Fruit fly (Drosophila melanogaster) whole organism, embryonic: ENCODE measurements around the gene RhoBTB.

Source experiments
- Aef1 ChIP-seq: fragments of 200-800 bp; sonication (Bioruptor generic); IDR thresholded peaks from 3 replicates; pipeline ENCODE4 v1.3.6; 2022; ENCODE audit warnings: missing biosample characterization, missing genetic modification characterization
- Bteb2 ChIP-seq: fragments of 200-800 bp; sonication (Bioruptor generic); optimal IDR thresholded peaks from 2 replicates; lab custom pipeline; 2016; ENCODE audit warnings: missing biosample characterization, missing genetic modification characterization
- CG10267 ChIP-seq: fragments of 200-800 bp; sonication (Bioruptor generic); optimal IDR thresholded peaks from 2 replicates; lab custom pipeline; 2018; ENCODE audit warnings: missing biosample characterization, mild to moderate bottlenecking, missing genetic modification characterization, moderate library complexity
- CG10431 ChIP-seq: fragments of 200-800 bp; sonication (Bioruptor generic); optimal IDR thresholded peaks from 3 replicates; lab custom pipeline; 2018; ENCODE audit warnings: missing biosample characterization, mild to moderate bottlenecking, missing genetic modification characterization
- CG11398 ChIP-seq: fragments of 200-800 bp; sonication (Bioruptor generic); optimal IDR thresholded peaks from 2 replicates; lab custom pipeline; 2016; ENCODE audit warnings: missing biosample characterization, missing genetic modification characterization
- CG12299 ChIP-seq: fragments of 200-800 bp; sonication (Bioruptor generic); optimal IDR thresholded peaks from 2 replicates; lab custom pipeline; 2018; ENCODE audit warnings: missing biosample characterization, mild to moderate bottlenecking, missing genetic modification characterization
- CG13424 ChIP-seq: fragments of 200-800 bp; sonication (Bioruptor generic); optimal IDR thresholded peaks from 2 replicates; lab custom pipeline; 2019; ENCODE audit warnings: missing biosample characterization, mild to moderate bottlenecking, missing genetic modification characterization, moderate library complexity
- CG14860 ChIP-seq: fragments of 200-800 bp; sonication (Bioruptor generic); IDR thresholded peaks from 3 replicates; pipeline ENCODE4 v1.3.6; 2022; ENCODE audit warnings: missing biosample characterization, missing genetic modification characterization; ENCODE audit not compliant: partially characterized antibody
- CG15269 ChIP-seq: fragments of 200-800 bp; sonication (Bioruptor generic); optimal IDR thresholded peaks from 2 replicates; lab custom pipeline; 2018; ENCODE audit warnings: missing biosample characterization, mild to moderate bottlenecking, missing genetic modification characterization, moderate library complexity
- CG16813 ChIP-seq: fragments of 200-800 bp; sonication (Bioruptor generic); IDR thresholded peaks from 3 replicates; pipeline ENCODE4 v1.3.6; 2022; ENCODE audit warnings: missing biosample characterization, missing genetic modification characterization; ENCODE audit not compliant: partially characterized antibody
- CG17912 ChIP-seq: fragments of 200-800 bp; sonication (Bioruptor generic); optimal IDR thresholded peaks from 2 replicates; lab custom pipeline; 2018; ENCODE audit warnings: missing biosample characterization, mild to moderate bottlenecking, missing genetic modification characterization
- CG1832 ChIP-seq: fragments of 200-800 bp; sonication (Bioruptor generic); optimal IDR thresholded peaks from 2 replicates; lab custom pipeline; 2017; ENCODE audit warnings: missing biosample characterization, mild to moderate bottlenecking, missing genetic modification characterization, inconsistent platforms
- CG31365 ChIP-seq: fragments of 200-800 bp; sonication (Bioruptor generic); optimal IDR thresholded peaks from 2 replicates; lab custom pipeline; 2018; ENCODE audit warnings: missing biosample characterization, mild to moderate bottlenecking, missing genetic modification characterization
- CG32532 ChIP-seq: fragments of 200-800 bp; sonication (Bioruptor generic); IDR thresholded peaks from 2 replicates; pipeline ENCODE4 v1.3.6; 2022; ENCODE audit warnings: missing biosample characterization, missing genetic modification characterization
- CG34422 ChIP-seq: fragments of 200-800 bp; sonication (Bioruptor generic); IDR thresholded peaks from 3 replicates; pipeline ENCODE4 v1.3.6; 2022; ENCODE audit warnings: missing biosample characterization, missing genetic modification characterization
- CG3995 ChIP-seq: fragments of 200-800 bp; sonication (Bioruptor generic); optimal IDR thresholded peaks from 3 replicates; lab custom pipeline; 2016; ENCODE audit warnings: missing biosample characterization, missing genetic modification characterization
- CG6254 ChIP-seq: fragments of 200-800 bp; sonication (Bioruptor generic); optimal IDR thresholded peaks from 3 replicates; lab custom pipeline; 2017; ENCODE audit warnings: mild to moderate bottlenecking, missing biosample characterization, missing genetic modification reagents, missing genetic modification characterization
- CG6791 ChIP-seq: fragments of 200-800 bp; sonication (Bioruptor generic); IDR thresholded peaks from 3 replicates; pipeline ENCODE4 v1.3.6; 2022; ENCODE audit warnings: missing biosample characterization, missing genetic modification characterization; ENCODE audit not compliant: partially characterized antibody
- CG8924 ChIP-seq: fragments of 200-800 bp; optimal IDR thresholded peaks from 3 replicates; lab custom pipeline; 2019; ENCODE audit warnings: missing biosample characterization, mild to moderate bottlenecking, missing genetic modification characterization, moderate library complexity
- CG9797 ChIP-seq: fragments of 200-800 bp; sonication (Bioruptor generic); optimal IDR thresholded peaks from 3 replicates; lab custom pipeline; 2018; ENCODE audit warnings: missing biosample characterization, mild to moderate bottlenecking, missing genetic modification characterization
- D19A ChIP-seq: fragments of 200-800 bp; optimal IDR thresholded peaks from 3 replicates; lab custom pipeline; 2019; ENCODE audit warnings: missing biosample characterization, mild to moderate bottlenecking, missing genetic modification characterization, moderate library complexity
- Dbx ChIP-seq: fragments of 200-800 bp; sonication (Bioruptor generic); IDR thresholded peaks from 3 replicates; pipeline ENCODE4 v1.3.6; 2022; ENCODE audit warnings: missing biosample characterization, missing genetic modification characterization
- Dll ChIP-seq: fragments of 200-800 bp; sonication (Bioruptor generic); IDR thresholded peaks from 4 replicates; pipeline ENCODE4 v1.3.6; 2022; ENCODE audit warnings: missing biosample characterization, missing genetic modification characterization; ENCODE audit not compliant: partially characterized antibody
- Fer2 ChIP-seq: fragments of 200-800 bp; sonication (Bioruptor generic); optimal IDR thresholded peaks from 2 replicates; lab custom pipeline; 2018; ENCODE audit warnings: missing biosample characterization, mild to moderate bottlenecking, missing genetic modification characterization, moderate library complexity
- Hmx ChIP-seq: fragments of 200-800 bp; sonication (Bioruptor generic); optimal IDR thresholded peaks from 2 replicates; lab custom pipeline; 2016; ENCODE audit warnings: missing biosample characterization, missing genetic modification characterization
- Mrtf ChIP-seq: fragments of 200-800 bp; sonication (Bioruptor generic); IDR thresholded peaks from 3 replicates; pipeline ENCODE4 v1.3.6; 2022; ENCODE audit warnings: missing biosample characterization, missing genetic modification characterization
- Nf-YB ChIP-seq: fragments of 200-800 bp; sonication (Bioruptor generic); optimal IDR thresholded peaks from 3 replicates; lab custom pipeline; 2019; ENCODE audit warnings: missing biosample characterization, mild to moderate bottlenecking, missing genetic modification characterization, moderate library complexity
- Oaz ChIP-seq: fragments of 200-800 bp; sonication (Bioruptor generic); IDR thresholded peaks from 2 replicates; pipeline ENCODE4 v1.3.6; 2022; ENCODE audit warnings: missing biosample characterization, missing genetic modification characterization
- abd-A ChIP-seq: fragments of 200-800 bp; sonication (Bioruptor generic); optimal IDR thresholded peaks from 3 replicates; lab custom pipeline; 2019; ENCODE audit warnings: missing biosample characterization, mild to moderate bottlenecking, missing genetic modification characterization, moderate library complexity
- bigmax ChIP-seq: fragments of 200-800 bp; sonication (Bioruptor generic); optimal IDR thresholded peaks from 2 replicates; lab custom pipeline; 2018; ENCODE audit warnings: missing biosample characterization, mild to moderate bottlenecking, missing genetic modification characterization
- chif ChIP-seq, 2 experiments: fragments of 200-800 bp; sonication (Bioruptor generic); optimal IDR thresholded peaks; 3 replicates each; lab custom pipeline; 2016; ENCODE audit warnings: missing biosample characterization in 2 of 2, missing genetic modification characterization in 2 of 2
- dmrt99B ChIP-seq: fragments of 200-800 bp; sonication (Bioruptor generic); optimal IDR thresholded peaks from 2 replicates; lab custom pipeline; 2018; ENCODE audit warnings: missing biosample characterization, mild to moderate bottlenecking, missing genetic modification characterization, moderate library complexity
- en ChIP-seq: fragments of 200-800 bp; sonication (Bioruptor generic); optimal IDR thresholded peaks from 2 replicates; lab custom pipeline; 2016; ENCODE audit warnings: missing biosample characterization, missing genetic modification characterization
- esg ChIP-seq: fragments of 200-800 bp; sonication (Bioruptor generic); conservative IDR thresholded peaks from 2 replicates; pipeline ENCODE4 v1.3.6; 2022; ENCODE audit warnings: missing biosample characterization, missing genetic modification characterization
- gcm2 ChIP-seq: fragments of 200-800 bp; sonication (Bioruptor generic); optimal IDR thresholded peaks from 2 replicates; lab custom pipeline; 2016; ENCODE audit warnings: missing biosample characterization, missing genetic modification characterization
- ind ChIP-seq: fragments of 200-800 bp; sonication (Bioruptor generic); optimal IDR thresholded peaks from 3 replicates; lab custom pipeline; 2016; ENCODE audit warnings: missing biosample characterization, missing genetic modification characterization
- luna ChIP-seq: fragments of 200-800 bp; sonication (Bioruptor generic); optimal IDR thresholded peaks from 2 replicates; lab custom pipeline; 2016; ENCODE audit warnings: missing biosample characterization, missing genetic modification characterization
- prd ChIP-seq, 3 experiments: fragments of >200 bp in 2 of 3; fragments of 200-800 bp in 1 of 3; sonication (Bioruptor generic) in 1 of 3; optimal IDR thresholded peaks in 2 of 3; IDR thresholded peaks in 1 of 3; 2 replicates in 2 of 3; 3 replicates in 1 of 3; pipeline versions ENCODE4 v1.3.6 to Lab custom; 2017 to 2022; ENCODE audit warnings: missing biosample characterization in 1 of 3, missing genetic modification characterization in 1 of 3
- rib ChIP-seq: fragments of 200-800 bp; sonication (Bioruptor generic); IDR thresholded peaks from 2 replicates; pipeline ENCODE4 v1.3.6; 2022; ENCODE audit warnings: missing biosample characterization, missing genetic modification characterization
- salm ChIP-seq: fragments of 200-800 bp; sonication (Bioruptor generic); optimal IDR thresholded peaks from 2 replicates; lab custom pipeline; 2018; ENCODE audit warnings: missing biosample characterization, mild to moderate bottlenecking, missing genetic modification characterization
- scrt ChIP-seq: fragments of 200-800 bp; sonication (Bioruptor generic); optimal IDR thresholded peaks from 2 replicates; lab custom pipeline; 2018; ENCODE audit warnings: missing biosample characterization, mild to moderate bottlenecking, missing genetic modification characterization, moderate library complexity
- sd ChIP-seq: fragments of 200-800 bp; sonication (Bioruptor generic); optimal IDR thresholded peaks from 3 replicates; lab custom pipeline; 2018; ENCODE audit warnings: missing biosample characterization, mild to moderate bottlenecking, missing genetic modification characterization, moderate library complexity
- sima ChIP-seq: fragments of 200-800 bp; sonication (Bioruptor generic); optimal IDR thresholded peaks from 2 replicates; lab custom pipeline; 2016; ENCODE audit warnings: missing biosample characterization, missing genetic modification characterization
- stc ChIP-seq: fragments of 200-800 bp; sonication (Bioruptor generic); IDR thresholded peaks from 2 replicates; pipeline ENCODE4 v1.3.6; 2022; ENCODE audit warnings: missing biosample characterization, missing genetic modification characterization
- unpg ChIP-seq: fragments of 200-800 bp; sonication (Bioruptor generic); optimal IDR thresholded peaks from 3 replicates; lab custom pipeline; 2018; ENCODE audit warnings: missing biosample characterization, mild to moderate bottlenecking, missing genetic modification characterization, moderate library complexity
- usp ChIP-seq: fragments of >200 bp; optimal IDR thresholded peaks from 2 replicates; lab custom pipeline; 2017; ENCODE audit warnings: missing biosample characterization, missing genetic modification characterization
- z ChIP-seq: fragments of 200-800 bp; sonication (Bioruptor generic); IDR thresholded peaks from 3 replicates; pipeline ENCODE4 v1.3.6; 2022; ENCODE audit warnings: missing biosample characterization, missing genetic modification characterization

RhoBTB gene

dm6 chr3L:20401026-20401912, 25.2 kb downstream of the RhoBTB start, which contains the start of gene trbl (continued):
- TF ChIP-seq CG11398 (peak; percentile 17), CG6254 (GFP tag; lab: Kevin White, UChicago) (no peak), luna (GFP tag; lab: Kevin White, UChicago) (no peak), D19A (tag; lab: Kevin White, UChicago) (peak; percentile 26), CG14860 (GFP tag; lab: Robert Waterston, UW) (peak; percentile 75), CG3995 (GFP tag; lab: Kevin White, UChicago) (peak; percentile 4), CG1832 (GFP tag; lab: Kevin White, UChicago) (peak; percentile 97), prd (optimal IDR thresholded peaks at IDR 0.05; lab: Kevin White, UChicago) (no peak), prd (GFP tag; IDR thresholded peaks at IDR 0.05; lab: Robert Waterston, UW) (no peak), CG13424 (tag; lab: Kevin White, UChicago) (peak; percentile 6), rib (GFP tag; lab: Robert Waterston, UW) (peak; percentile 59; the same call in 1 of the 2 replicates), Nf-YB (GFP tag; lab: Kevin White, UChicago) (peak; percentile 33), CG32532 (peak; percentile 61; the same call in 1 of the 2 replicates), sima (GFP tag; lab: Kevin White, UChicago) (no peak), CG16813 (GFP tag; lab: Robert Waterston, UW) (peak; percentile 59; the same call in 2 of the 3 replicates), sd (peak; percentile 99), CG8924 (peak; percentile 70), Dbx (GFP tag; lab: Robert Waterston, UW) (peak; percentile 58; the same call in 2 of the 3 replicates), Mrtf (GFP tag; lab: Robert Waterston, UW) (no peak), unpg (GFP tag; lab: Kevin White, UChicago) (peak; percentile 20), Aef1 (GFP tag; lab: Robert Waterston, UW) (no peak), chif (GFP tag; optimal IDR thresholded peaks at IDR 0.05; lab: Kevin White, UChicago) (peak in 1 of 2 experiments; percentile 35), CG15269 (tag; lab: Kevin White, UChicago) (peak; percentile 27), CG10431 (GFP tag; lab: Kevin White, UChicago) (peak; percentile 56), scrt (GFP tag; lab: Kevin White, UChicago) (peak; percentile 6), Oaz (GFP tag; lab: Robert Waterston, UW) (no peak), Hmx (GFP tag; lab: Kevin White, UChicago) (no peak), salm (tag; lab: Kevin White, UChicago) (peak; percentile 57), CG31365 (tag; lab: Kevin White, UChicago) (peak; percentile 71), dmrt99B (tag; lab: Kevin White, UChicago) (peak; percentile 23), CG12299 (tag; lab: Kevin White, UChicago) (peak; percentile 60), Dll (0 out of 4 replicates have a peak, but pooled peaks have one; percentile 52), z (GFP tag; lab: Robert Waterston, UW) (peak; percentile 62; the same call in 1 of the 3 replicates), CG6791 (GFP tag; lab: Robert Waterston, UW) (peak; percentile 97), esg (no peak), bigmax (GFP tag; lab: Kevin White, UChicago) (peak; percentile 17), CG34422 (no peak), usp (GFP tag; lab: Kevin White, UChicago) (no peak), Fer2 (tag; lab: Kevin White, UChicago) (no peak), Bteb2 (GFP tag; lab: Kevin White, UChicago) (no peak), en (no peak), CG10267 (tag; lab: Kevin White, UChicago) (peak; percentile 53), ind (GFP tag; lab: Kevin White, UChicago) (no peak), CG9797 (GFP tag; lab: Kevin White, UChicago) (peak; percentile 86), gcm2 (GFP tag; lab: Kevin White, UChicago) (no peak), CG17912 (GFP tag; lab: Kevin White, UChicago) (no peak), stc (GFP tag; lab: Robert Waterston, UW) (peak; percentile 37; the same call in 1 of the 2 replicates), abd-A (tag; lab: Kevin White, UChicago) (peak; percentile 2)
